Fruit fly (Drosophila melanogaster) whole organism, embryonic: Measurements from ENCODE around the gene Rbm13.

Source experiments
- Atf3 ChIP-seq: fragments of 200-800 bp; sonication (Bioruptor generic); optimal IDR thresholded peaks from 3 replicates; lab custom pipeline; 2016; ENCODE audit warnings: missing biosample characterization, missing genetic modification characterization
- B-H2 ChIP-seq: fragments of 200-800 bp; sonication (Bioruptor generic); optimal IDR thresholded peaks from 2 replicates; lab custom pipeline; 2018; ENCODE audit warnings: missing biosample characterization, mild to moderate bottlenecking, missing genetic modification characterization
- CG1024 ChIP-seq: fragments of 200-800 bp; sonication (Bioruptor generic); IDR thresholded peaks from 2 replicates; pipeline ENCODE4 v1.3.6; 2022; ENCODE audit warnings: missing biosample characterization, missing genetic modification characterization
- CG10274 ChIP-seq: fragments of 200-800 bp; sonication (Bioruptor generic); optimal IDR thresholded peaks from 3 replicates; lab custom pipeline; 2017; ENCODE audit warnings: missing biosample characterization, mild to moderate bottlenecking, missing genetic modification characterization
- CG11093 ChIP-seq: fragments of 200-800 bp; sonication (Bioruptor generic); IDR thresholded peaks from 3 replicates; pipeline ENCODE4 v1.3.6; 2022; ENCODE audit warnings: missing biosample characterization, missing genetic modification characterization
- CG12071 ChIP-seq: fragments of 200-800 bp; sonication (Bioruptor generic); optimal IDR thresholded peaks from 3 replicates; lab custom pipeline; 2018; ENCODE audit warnings: missing biosample characterization, mild to moderate bottlenecking, missing genetic modification characterization
- CG12769 ChIP-seq: fragments of 200-800 bp; sonication (Bioruptor generic); optimal IDR thresholded peaks from 2 replicates; lab custom pipeline; 2019; ENCODE audit warnings: missing biosample characterization, mild to moderate bottlenecking, missing genetic modification characterization, moderate library complexity
- CG13624 ChIP-seq: fragments of 200-800 bp; sonication (Bioruptor generic); optimal IDR thresholded peaks from 2 replicates; lab custom pipeline; 2016; ENCODE audit warnings: missing biosample characterization, missing genetic modification characterization
- CG14441 ChIP-seq: fragments of 200-800 bp; sonication (Bioruptor generic); IDR thresholded peaks from 2 replicates; pipeline ENCODE4 v1.3.6; 2022; ENCODE audit warnings: missing biosample characterization, missing genetic modification characterization
- CG15514 ChIP-seq: fragments of 200-800 bp; sonication (Bioruptor generic); optimal IDR thresholded peaks from 3 replicates; lab custom pipeline; 2017; ENCODE audit warnings: missing biosample characterization, missing genetic modification characterization, mild to moderate bottlenecking, moderate library complexity, missing genetic modification reagents
- CG16863 ChIP-seq: fragments of 200-800 bp; sonication (Bioruptor generic); optimal IDR thresholded peaks from 3 replicates; lab custom pipeline; 2016; ENCODE audit warnings: missing biosample characterization, missing genetic modification characterization
- CG17328 ChIP-seq: fragments of 200-800 bp; sonication (Bioruptor generic); IDR thresholded peaks from 2 replicates; pipeline ENCODE4 v1.3.6; 2022; ENCODE audit warnings: missing biosample characterization, missing genetic modification characterization
- CG34376 ChIP-seq: fragments of 200-800 bp; sonication (Bioruptor generic); optimal IDR thresholded peaks from 2 replicates; lab custom pipeline; 2018; ENCODE audit warnings: missing biosample characterization, mild to moderate bottlenecking, missing genetic modification characterization
- CG8290 ChIP-seq, 3 experiments: fragments of 200-800 bp; sonication (Bioruptor generic); optimal IDR thresholded peaks; 2 replicates each; lab custom pipeline; 2016 to 2019; ENCODE audit warnings: missing biosample characterization in 3 of 3, missing genetic modification characterization in 3 of 3, mild to moderate bottlenecking in 2 of 3, moderate library complexity in 1 of 3
- CG8478 ChIP-seq: fragments of >200 bp; optimal IDR thresholded peaks from 2 replicates; lab custom pipeline; 2018
- CG9609 ChIP-seq: fragments of 200-800 bp; sonication (Bioruptor generic); optimal IDR thresholded peaks from 3 replicates; lab custom pipeline; 2016; ENCODE audit warnings: missing biosample characterization, missing genetic modification characterization
- CG9727 ChIP-seq: fragments of 200-800 bp; sonication (Bioruptor generic); optimal IDR thresholded peaks from 3 replicates; lab custom pipeline; 2017; ENCODE audit warnings: missing biosample characterization, mild to moderate bottlenecking, missing genetic modification characterization
- CG9932 ChIP-seq: fragments of 200-800 bp; sonication (Bioruptor generic); IDR thresholded peaks from 2 replicates; pipeline ENCODE4 v1.3.6; 2022; ENCODE audit warnings: missing biosample characterization, missing genetic modification characterization
- D19B ChIP-seq: fragments of 200-800 bp; sonication (Bioruptor generic); optimal IDR thresholded peaks from 2 replicates; lab custom pipeline; 2017; ENCODE audit warnings: missing biosample characterization, mild to moderate bottlenecking, missing genetic modification characterization
- Dad ChIP-seq: fragments of 200-800 bp; sonication (Bioruptor generic); optimal IDR thresholded peaks from 3 replicates; lab custom pipeline; 2016; ENCODE audit warnings: missing biosample characterization, missing genetic modification characterization
- E2f1 ChIP-seq: fragments of 200-800 bp; sonication (Bioruptor generic); IDR thresholded peaks from 2 replicates; pipeline ENCODE4 v1.3.6; 2022; ENCODE audit warnings: missing biosample characterization, missing genetic modification characterization
- Fer3 ChIP-seq: fragments of 200-800 bp; sonication (Bioruptor generic); optimal IDR thresholded peaks from 2 replicates; lab custom pipeline; 2018; ENCODE audit warnings: missing biosample characterization, mild to moderate bottlenecking, missing genetic modification characterization, moderate library complexity
- Gug ChIP-seq: fragments of 200-800 bp; sonication (Bioruptor generic); IDR thresholded peaks from 4 replicates; pipeline ENCODE4 v1.3.6; 2022; ENCODE audit warnings: missing biosample characterization, missing genetic modification characterization
- HLH4C ChIP-seq: fragments of 200-800 bp; sonication (Bioruptor generic); IDR thresholded peaks from 3 replicates; pipeline ENCODE4 v1.3.6; 2022; ENCODE audit warnings: missing biosample characterization, missing genetic modification characterization; ENCODE audit not compliant: partially characterized antibody
- Hr39 ChIP-seq: fragments of >200 bp; optimal IDR thresholded peaks from 2 replicates; lab custom pipeline; 2017
- Hsf ChIP-seq: fragments of 200-800 bp; sonication (Bioruptor generic); optimal IDR thresholded peaks from 3 replicates; lab custom pipeline; 2016; ENCODE audit warnings: missing biosample characterization, missing genetic modification characterization
- Meics ChIP-seq: fragments of 200-800 bp; sonication (Bioruptor generic); optimal IDR thresholded peaks from 2 replicates; lab custom pipeline; 2017; ENCODE audit warnings: missing biosample characterization, mild to moderate bottlenecking, missing genetic modification characterization
- Mrtf ChIP-seq: fragments of 200-800 bp; sonication (Bioruptor generic); IDR thresholded peaks from 3 replicates; pipeline ENCODE4 v1.3.6; 2022; ENCODE audit warnings: missing biosample characterization, missing genetic modification characterization
- NFAT ChIP-seq: fragments of 200-800 bp; sonication (Bioruptor generic); IDR thresholded peaks from 2 replicates; pipeline ENCODE4 v1.3.6; 2022; ENCODE audit warnings: missing biosample characterization, missing genetic modification characterization
- NfI ChIP-seq: fragments of 200-800 bp; sonication (Bioruptor generic); optimal IDR thresholded peaks from 3 replicates; lab custom pipeline; 2018; ENCODE audit warnings: missing biosample characterization, mild to moderate bottlenecking, missing genetic modification characterization, moderate library complexity
- Rfx ChIP-seq: fragments of 200-800 bp; sonication (Bioruptor generic); IDR thresholded peaks from 2 replicates; pipeline ENCODE4 v1.3.6; 2022; ENCODE audit warnings: missing biosample characterization, missing genetic modification characterization
- Sry-δ ChIP-seq: fragments of 200-800 bp; sonication (Bioruptor generic); optimal IDR thresholded peaks from 2 replicates; lab custom pipeline; 2016; ENCODE audit warnings: missing biosample characterization, missing genetic modification characterization
- ase ChIP-seq: fragments of 200-800 bp; sonication (Bioruptor generic); IDR thresholded peaks from 3 replicates; pipeline ENCODE4 v1.3.6; 2022; ENCODE audit warnings: missing biosample characterization, missing genetic modification characterization
- cas ChIP-seq: fragments of 200-800 bp; sonication (Bioruptor generic); IDR thresholded peaks from 2 replicates; pipeline ENCODE4 v1.3.6; 2022; ENCODE audit warnings: missing biosample characterization, missing genetic modification characterization
- chinmo ChIP-seq: fragments of 200-800 bp; sonication (Bioruptor generic); IDR thresholded peaks from 4 replicates; pipeline ENCODE4 v1.3.6; 2022; ENCODE audit warnings: missing biosample characterization, missing genetic modification characterization; ENCODE audit not compliant: partially characterized antibody
- disco-r ChIP-seq: fragments of 200-800 bp; sonication (Bioruptor generic); optimal IDR thresholded peaks from 2 replicates; lab custom pipeline; 2016; ENCODE audit warnings: missing biosample characterization, missing genetic modification characterization
- exex ChIP-seq: fragments of 200-800 bp; sonication (Bioruptor generic); optimal IDR thresholded peaks from 4 replicates; lab custom pipeline; 2018; ENCODE audit warnings: missing biosample characterization, mild to moderate bottlenecking, missing genetic modification characterization, moderate library complexity
- eyg ChIP-seq: fragments of 200-800 bp; sonication (Bioruptor generic); optimal IDR thresholded peaks from 3 replicates; lab custom pipeline; 2016; ENCODE audit warnings: missing biosample characterization, missing genetic modification characterization
- fd64A ChIP-seq: fragments of 200-800 bp; sonication (Bioruptor generic); optimal IDR thresholded peaks from 3 replicates; lab custom pipeline; 2018; ENCODE audit warnings: missing biosample characterization, mild to moderate bottlenecking, missing genetic modification characterization
- kah ChIP-seq: fragments of 200-800 bp; sonication (Bioruptor generic); optimal IDR thresholded peaks from 2 replicates; lab custom pipeline; 2018; ENCODE audit warnings: missing biosample characterization, mild to moderate bottlenecking, missing genetic modification characterization
- lab ChIP-seq: fragments of 200-800 bp; sonication (Bioruptor generic); optimal IDR thresholded peaks from 3 replicates; lab custom pipeline; 2017; ENCODE audit warnings: missing biosample characterization, missing genetic modification characterization, mild to moderate bottlenecking, moderate library complexity, missing genetic modification reagents
- lmd ChIP-seq: fragments of 200-800 bp; sonication (Bioruptor generic); IDR thresholded peaks from 2 replicates; pipeline ENCODE4 v1.3.6; 2022; ENCODE audit warnings: missing biosample characterization, missing genetic modification characterization
- luna ChIP-seq: fragments of 200-800 bp; sonication (Bioruptor generic); optimal IDR thresholded peaks from 2 replicates; lab custom pipeline; 2016; ENCODE audit warnings: missing biosample characterization, missing genetic modification characterization
- p53 ChIP-seq: fragments of 200-800 bp; sonication (Bioruptor generic); optimal IDR thresholded peaks from 2 replicates; lab custom pipeline; 2016; ENCODE audit warnings: missing biosample characterization, missing genetic modification characterization
- psq ChIP-seq: fragments of 200-800 bp; sonication (Bioruptor generic); optimal IDR thresholded peaks from 2 replicates; lab custom pipeline; 2017; ENCODE audit warnings: missing biosample characterization, missing genetic modification characterization
- repo ChIP-seq: fragments of 200-800 bp; sonication (Bioruptor generic); optimal IDR thresholded peaks from 2 replicates; lab custom pipeline; 2016; ENCODE audit warnings: missing biosample characterization, missing genetic modification characterization
- seq ChIP-seq: fragments of 200-800 bp; sonication (Bioruptor generic); IDR thresholded peaks from 2 replicates; pipeline ENCODE4 v1.3.6; 2022; ENCODE audit warnings: missing biosample characterization, missing genetic modification characterization
- sob ChIP-seq: fragments of 200-800 bp; sonication (Bioruptor generic); IDR thresholded peaks from 2 replicates; pipeline ENCODE4 v1.3.6; 2022; ENCODE audit warnings: missing biosample characterization, missing genetic modification characterization
- tna ChIP-seq: fragments of 200-800 bp; sonication (Bioruptor generic); IDR thresholded peaks from 2 replicates; pipeline ENCODE4 v1.3.6; 2022; ENCODE audit warnings: missing biosample characterization, missing genetic modification characterization; ENCODE audit not compliant: partially characterized antibody

Rbm13 gene

DNA sequence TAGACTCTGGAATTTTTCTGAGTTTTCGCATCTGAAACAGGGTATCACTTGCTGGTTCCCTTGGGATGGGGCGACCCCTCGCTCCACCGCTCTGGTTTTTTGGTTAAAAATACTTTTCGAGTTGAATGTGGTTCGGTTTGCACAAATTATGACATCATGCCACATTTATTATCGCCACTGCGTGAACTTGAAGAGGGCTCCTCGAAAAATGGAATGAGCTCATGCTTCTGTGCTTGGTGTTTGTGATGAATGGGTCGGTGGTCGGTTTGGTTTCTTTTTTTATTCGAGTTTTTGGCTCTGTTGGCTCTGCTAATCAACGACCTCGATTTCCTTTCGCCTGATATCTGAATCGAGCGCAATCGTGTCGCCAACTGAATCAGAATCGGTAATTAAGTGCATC is 19.8 kb upstream of the Rbm13 start:
- TF ChIP-seq lab (GFP tag; lab: Kevin White, UChicago) = peak; percentile 19
- TF ChIP-seq Dad = no peak
- TF ChIP-seq Atf3 (GFP tag; lab: Kevin White, UChicago) = peak; percentile 19
- 0 out of 4 replicates have a peak, but pooled peaks have one; percentile 73 for TF ChIP-seq chinmo (GFP tag; lab: Robert Waterston, UW)
- TF ChIP-seq CG13624 (GFP tag; lab: Kevin White, UChicago) = no peak
- peak; percentile 26 for TF ChIP-seq exex (tag; lab: Kevin White, UChicago)
- TF ChIP-seq CG12769 (tag; lab: Kevin White, UChicago) = peak; percentile 72
- 0 out of 2 replicates have a peak, but pooled peaks have one; percentile 31 for TF ChIP-seq NFAT (GFP tag; lab: Robert Waterston, UW)

DNA sequence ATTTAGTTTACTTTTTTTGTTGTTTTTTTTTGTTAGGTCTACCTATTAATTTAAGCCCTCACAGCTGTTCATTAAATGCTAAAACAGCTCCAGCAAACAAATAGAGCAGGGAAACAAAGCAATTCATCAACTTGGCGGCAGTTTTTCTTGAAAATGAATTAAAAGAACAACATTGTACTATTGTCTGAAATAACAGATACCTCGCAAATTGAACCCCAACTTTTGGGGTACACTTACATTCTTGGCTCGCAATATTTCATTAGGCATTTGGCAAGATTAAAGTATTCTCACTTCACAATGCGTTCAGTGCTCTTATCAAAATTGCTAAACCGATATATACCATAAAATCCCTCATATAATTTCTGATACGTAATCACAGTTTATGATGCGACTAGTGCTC is 18.1 kb upstream of the Rbm13 start:
- no peak for TF ChIP-seq CG8290 (GFP tag; optimal IDR thresholded peaks at IDR 0.05; lab: Kevin White, UChicago)
- TF ChIP-seq CG8290 (tag; optimal IDR thresholded peaks at IDR 0.05; lab: Kevin White, UChicago) = peak in 1 of 2 experiments; percentile 2
- no peak for TF ChIP-seq CG10274 (GFP tag; lab: Kevin White, UChicago)
- 0 out of 2 replicates have a peak, but pooled peaks have one; percentile 16 for TF ChIP-seq Rfx
- peak; percentile 3 for TF ChIP-seq CG34376 (GFP tag; lab: Kevin White, UChicago)
- TF ChIP-seq CG1024 (GFP tag; lab: Robert Waterston, UW) = no peak
- TF ChIP-seq D19B (GFP tag; lab: Kevin White, UChicago) = peak; percentile 62
- peak; percentile 53; the same call in 2 of the 3 replicates for TF ChIP-seq HLH4C (GFP tag; lab: Robert Waterston, UW)
- TF ChIP-seq Fer3 = no peak
- TF ChIP-seq CG9609 (GFP tag; lab: Kevin White, UChicago) = no peak
- no peak for TF ChIP-seq sob (GFP tag; lab: Robert Waterston, UW)
- TF ChIP-seq fd64A = no peak
- no peak for TF ChIP-seq CG12071

DNA sequence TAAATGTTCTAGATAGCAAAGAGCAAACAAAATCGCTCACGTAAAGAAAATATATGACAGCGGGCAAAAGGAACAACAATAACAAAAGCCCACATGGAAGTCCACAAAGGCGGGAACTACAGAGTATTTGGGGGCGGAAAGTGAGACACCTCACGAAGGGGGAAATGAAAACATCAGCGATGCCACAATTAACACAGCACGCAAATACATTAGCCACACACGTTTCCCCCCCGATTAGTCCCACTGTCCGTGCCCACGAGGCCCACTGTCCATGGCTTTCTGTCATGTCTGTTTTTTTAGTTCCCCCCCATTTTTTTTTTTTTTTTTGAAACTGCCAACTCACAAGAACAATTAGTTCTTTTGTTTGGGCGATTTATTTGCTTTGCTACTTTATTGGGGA is 17.5 kb upstream of the Rbm13 start:
- TF ChIP-seq B-H2 (GFP tag; lab: Kevin White, UChicago) (no peak), CG11093 (GFP tag; lab: Robert Waterston, UW) (no peak), Meics (GFP tag; lab: Kevin White, UChicago) (peak; percentile 7), chinmo (GFP tag; lab: Robert Waterston, UW) (0 out of 4 replicates have a peak, but pooled peaks have one; percentile 19), E2f1 (GFP tag; lab: Robert Waterston, UW) (no peak), CG16863 (no peak), ase (GFP tag; lab: Robert Waterston, UW) (0 out of 3 replicates have a peak, but pooled peaks have one; percentile 35), CG12769 (tag; lab: Kevin White, UChicago) (no peak), lmd (GFP tag; lab: Robert Waterston, UW) (peak; percentile 10; the same call in 1 of the 2 replicates), repo (GFP tag; lab: Kevin White, UChicago) (no peak), psq (no peak), Hsf (GFP tag; lab: Kevin White, UChicago) (no peak), disco-r (GFP tag; lab: Kevin White, UChicago) (no peak), eyg (GFP tag; lab: Kevin White, UChicago) (no peak), CG15514 (no peak), Gug (peak; percentile 30; the same call in 1 of the 4 replicates), cas (GFP tag; lab: Robert Waterston, UW) (no peak), CG9932 (GFP tag; lab: Robert Waterston, UW) (peak; percentile 60), NfI (GFP tag; lab: Kevin White, UChicago) (no peak), seq (GFP tag; lab: Robert Waterston, UW) (no peak), CG14441 (GFP tag; lab: Robert Waterston, UW) (peak; percentile 39), kah (GFP tag; lab: Kevin White, UChicago) (no peak), CG9727 (no peak), Mrtf (GFP tag; lab: Robert Waterston, UW) (no peak), D19B (GFP tag; lab: Kevin White, UChicago) (peak; percentile 59), CG17328 (GFP tag; lab: Robert Waterston, UW) (no peak), p53 (GFP tag; lab: Kevin White, UChicago) (no peak), Hr39 (lab: Kevin White, UChicago) (no peak), Sry-δ (GFP tag; lab: Kevin White, UChicago) (no peak), CG8478 (lab: Kevin White, UChicago) (no peak), luna (no peak), tna (GFP tag; lab: Robert Waterston, UW) (no peak)
